Fruit fly (Drosophila melanogaster) S2 (cell line): ENCODE results near the gene Dus2.

Experiments
- CG8478 ChIP-seq: fragments of >200 bp; optimal IDR thresholded peaks from 2 replicates; lab custom pipeline; 2018
- CTCF ChIP-seq, 2 experiments: fragments of >200 bp; optimal IDR thresholded peaks; 2 replicates each; lab custom pipeline; 2018

- no peak for TF ChIP-seq CTCF (optimal IDR thresholded peaks at IDR 0.05; lab: Kevin White, UChicago)
- no peak for TF ChIP-seq CG8478 (lab: Kevin White, UChicago)
Measured at dm6 chrX:14199967-14200531, 37.7 kb upstream of the Dus2 start, which contains the start of gene CG11590.
